Worm (Caenorhabditis elegans) whole organism, L2 larva: ENCODE results near the gene dhs-28.

Experiments
- Y55F3AM.14 ChIP-seq: fragments of 200-800 bp; sonication (Bioruptor generic); optimal IDR thresholded peaks from 2 replicates; lab custom pipeline; 2018; ENCODE audit warnings: mild to moderate bottlenecking, missing genetic modification characterization, missing compliant biosample characterization
- ZK546.5 ChIP-seq: sonication (generic microtip); optimal IDR thresholded peaks from 2 replicates; lab custom pipeline; 2017; ENCODE audit warnings: missing biosample characterization, missing genetic modification characterization
- egl-27 ChIP-seq: sonication (generic microtip); optimal IDR thresholded peaks from 3 replicates; lab custom pipeline; 2017; ENCODE audit warnings: missing biosample characterization, missing genetic modification reagents, missing genetic modification characterization
- fos-1 ChIP-seq: fragments of 150-350 bp; optimal IDR thresholded peaks from 2 replicates; lab custom pipeline; 2014; ENCODE audit warnings: missing biosample characterization, missing genetic modification characterization
- lin-11 ChIP-seq: fragments of 150-350 bp; sonication (generic microtip); optimal IDR thresholded peaks from 2 replicates; lab custom pipeline; 2014; ENCODE audit warnings: missing biosample characterization, missing genetic modification characterization, inconsistent platforms, mixed read lengths
- lin-13 ChIP-seq: fragments of 150-350 bp; optimal IDR thresholded peaks from 2 replicates; lab custom pipeline; 2014; ENCODE audit warnings: missing biosample characterization, missing genetic modification reagents, missing genetic modification characterization
- nhr-11 ChIP-seq: fragments of 150-350 bp; optimal IDR thresholded peaks from 2 replicates; lab custom pipeline; 2014; ENCODE audit warnings: missing biosample characterization, missing genetic modification characterization
- nhr-12 ChIP-seq: fragments of 150-350 bp; optimal IDR thresholded peaks from 2 replicates; lab custom pipeline; 2014; ENCODE audit warnings: missing biosample characterization, missing genetic modification characterization
- nhr-21 ChIP-seq: fragments of 150-350 bp; optimal IDR thresholded peaks from 2 replicates; lab custom pipeline; 2014; ENCODE audit warnings: missing biosample characterization, missing genetic modification characterization
- nhr-77 ChIP-seq: fragments of 150-350 bp; optimal IDR thresholded peaks from 2 replicates; lab custom pipeline; 2014; ENCODE audit warnings: missing biosample characterization, missing genetic modification characterization
- unc-55 ChIP-seq: fragments of 150-350 bp; sonication (generic microtip); optimal IDR thresholded peaks from 3 replicates; lab custom pipeline; 2014; ENCODE audit warnings: missing biosample characterization, missing genetic modification reagents, missing genetic modification characterization
- unc-62 ChIP-seq: fragments of 150-350 bp; optimal IDR thresholded peaks from 2 replicates; lab custom pipeline; 2014; ENCODE audit warnings: missing biosample characterization, missing genetic modification reagents, missing genetic modification characterization
- ztf-1 ChIP-seq: fragments of 200-800 bp; sonication (Bioruptor generic); conservative IDR thresholded peaks from 2 replicates; pipeline ENCODE4 v1.3.6; 2022; ENCODE audit warnings: missing genetic modification characterization, missing compliant biosample characterization
- ztf-4 ChIP-seq: fragments of 150-350 bp; optimal IDR thresholded peaks from 2 replicates; lab custom pipeline; 2014; ENCODE audit warnings: missing biosample characterization, missing genetic modification characterization

- no peak for TF ChIP-seq lin-13 (GFP tag; lab: Kevin White, UChicago)
- TF ChIP-seq Y55F3AM.14, result no peak
- TF ChIP-seq nhr-12 (tag; lab: Kevin White, UChicago), result no peak
- TF ChIP-seq egl-27 (tag; lab: Kevin White, UChicago), result no peak
- no peak for TF ChIP-seq lin-11 (tag; lab: Kevin White, UChicago)
- TF ChIP-seq nhr-77 (tag; lab: Kevin White, UChicago), result no peak
- TF ChIP-seq unc-55 (GFP tag; lab: Kevin White, UChicago), result no peak
- no peak for TF ChIP-seq nhr-21 (tag; lab: Kevin White, UChicago)
- no peak for TF ChIP-seq ztf-4
- TF ChIP-seq ZK546.5 (tag; lab: Kevin White, UChicago), result no peak
- TF ChIP-seq unc-62 (GFP tag; lab: Kevin White, UChicago), result no peak
- no peak for TF ChIP-seq fos-1 (tag; lab: Kevin White, UChicago)
- TF ChIP-seq ztf-1, result no peak
- TF ChIP-seq nhr-11, result no peak
These were observed 32.2 kb downstream of the dhs-28 start for ce11 chrX:6850412-6850811.
